Fruit fly (Drosophila melanogaster) whole organism, embryonic: ENCODE data around the gene CG10298.

Source experiments
- Aef1 ChIP-seq: fragments of 200-800 bp; sonication (Bioruptor generic); IDR thresholded peaks from 3 replicates; pipeline ENCODE4 v1.3.6; 2022; ENCODE audit warnings: missing biosample characterization, missing genetic modification characterization
- Antp ChIP-seq: fragments of 200-800 bp; sonication (Bioruptor generic); optimal IDR thresholded peaks from 3 replicates; lab custom pipeline; 2016; ENCODE audit warnings: missing biosample characterization, missing genetic modification characterization
- Awh ChIP-seq: fragments of 200-800 bp; sonication (Bioruptor generic); IDR thresholded peaks from 2 replicates; pipeline ENCODE4, ENCODE4 v1.3.6; 2022; ENCODE audit warnings: missing biosample characterization, missing genetic modification characterization
- CG10366 ChIP-seq: fragments of 200-800 bp; sonication (Bioruptor generic); IDR thresholded peaks from 2 replicates; pipeline ENCODE4 v1.3.6; 2022; ENCODE audit warnings: missing biosample characterization, missing genetic modification characterization
- CG11504 ChIP-seq: fragments of 200-800 bp; sonication (Bioruptor generic); optimal IDR thresholded peaks from 3 replicates; lab custom pipeline; 2019; ENCODE audit warnings: missing biosample characterization, mild to moderate bottlenecking, missing genetic modification characterization, moderate library complexity
- CG12391 ChIP-seq: fragments of 200-800 bp; sonication (Bioruptor generic); optimal IDR thresholded peaks from 3 replicates; lab custom pipeline; 2018; ENCODE audit warnings: missing biosample characterization, mild to moderate bottlenecking, missing genetic modification characterization, moderate library complexity
- CG15269 ChIP-seq: fragments of 200-800 bp; sonication (Bioruptor generic); optimal IDR thresholded peaks from 2 replicates; lab custom pipeline; 2018; ENCODE audit warnings: missing biosample characterization, mild to moderate bottlenecking, missing genetic modification characterization, moderate library complexity
- CG1603 ChIP-seq: fragments of 200-800 bp; sonication (Bioruptor generic); optimal IDR thresholded peaks from 2 replicates; lab custom pipeline; 2019; ENCODE audit warnings: missing biosample characterization, mild to moderate bottlenecking, missing genetic modification characterization, moderate library complexity
- CG16813 ChIP-seq: fragments of 200-800 bp; sonication (Bioruptor generic); IDR thresholded peaks from 3 replicates; pipeline ENCODE4 v1.3.6; 2022; ENCODE audit warnings: missing biosample characterization, missing genetic modification characterization; ENCODE audit not compliant: partially characterized antibody
- CG1792 ChIP-seq: fragments of 200-800 bp; sonication (Bioruptor generic); optimal IDR thresholded peaks from 2 replicates; lab custom pipeline; 2016; ENCODE audit warnings: missing biosample characterization, missing genetic modification characterization
- CG2202 ChIP-seq: fragments of 200-800 bp; sonication (Bioruptor generic); optimal IDR thresholded peaks from 2 replicates; lab custom pipeline; 2018; ENCODE audit warnings: missing biosample characterization, mild to moderate bottlenecking, missing genetic modification characterization
- CG2875 ChIP-seq: fragments of 200-800 bp; sonication (Bioruptor generic); optimal IDR thresholded peaks from 2 replicates; lab custom pipeline; 2017; ENCODE audit warnings: missing biosample characterization, mild to moderate bottlenecking, missing genetic modification characterization, missing genetic modification reagents
- CG30020 ChIP-seq: fragments of 200-800 bp; optimal IDR thresholded peaks from 2 replicates; lab custom pipeline; 2019; ENCODE audit warnings: missing biosample characterization, mild to moderate bottlenecking, missing genetic modification characterization, moderate library complexity
- CG42726 ChIP-seq: fragments of 200-800 bp; sonication (Bioruptor generic); IDR thresholded peaks from 2 replicates; pipeline ENCODE4 v1.3.6; 2022; ENCODE audit warnings: missing biosample characterization, missing genetic modification characterization; ENCODE audit not compliant: partially characterized antibody
- CG4820 ChIP-seq: fragments of 200-800 bp; sonication (Bioruptor generic); optimal IDR thresholded peaks from 3 replicates; lab custom pipeline; 2016; ENCODE audit warnings: missing biosample characterization, missing genetic modification characterization
- CG4854 ChIP-seq: fragments of 200-800 bp; sonication (Bioruptor generic); optimal IDR thresholded peaks from 2 replicates; lab custom pipeline; 2016; ENCODE audit warnings: missing biosample characterization, missing genetic modification characterization, inconsistent platforms
- CG5953 ChIP-seq: fragments of 200-800 bp; sonication (Bioruptor generic); IDR thresholded peaks from 2 replicates; pipeline ENCODE4 v1.3.6; 2022; ENCODE audit warnings: missing biosample characterization, missing genetic modification characterization
- CG6683 ChIP-seq: fragments of 200-800 bp; sonication (Bioruptor generic); optimal IDR thresholded peaks from 2 replicates; lab custom pipeline; 2017; ENCODE audit warnings: missing biosample characterization, mild to moderate bottlenecking, missing genetic modification characterization, missing genetic modification reagents
- CG6854 ChIP-seq: fragments of 200-800 bp; sonication (Bioruptor generic); optimal IDR thresholded peaks from 3 replicates; lab custom pipeline; 2017; ENCODE audit warnings: missing biosample characterization, mild to moderate bottlenecking, missing genetic modification characterization
- CG7372 ChIP-seq: fragments of 200-800 bp; sonication (Bioruptor generic); IDR thresholded peaks from 2 replicates; pipeline ENCODE4 v1.3.6; 2022; ENCODE audit warnings: missing biosample characterization, missing genetic modification characterization
- CG7839 ChIP-seq: fragments of 200-800 bp; sonication (Bioruptor generic); optimal IDR thresholded peaks from 3 replicates; lab custom pipeline; 2018; ENCODE audit warnings: missing biosample characterization, mild to moderate bottlenecking, missing genetic modification characterization, moderate library complexity
- CG8281 ChIP-seq: fragments of 200-800 bp; sonication (Bioruptor generic); optimal IDR thresholded peaks from 2 replicates; lab custom pipeline; 2018; ENCODE audit warnings: missing biosample characterization, mild to moderate bottlenecking, missing genetic modification characterization, moderate library complexity
- CG8765 ChIP-seq: fragments of 200-800 bp; sonication (Bioruptor generic); IDR thresholded peaks from 2 replicates; pipeline ENCODE4 v1.3.6; 2022; ENCODE audit warnings: missing biosample characterization, missing genetic modification characterization
- CG9817 ChIP-seq: fragments of 200-800 bp; sonication (Bioruptor generic); optimal IDR thresholded peaks from 2 replicates; lab custom pipeline; 2018; ENCODE audit warnings: missing biosample characterization, mild to moderate bottlenecking, missing genetic modification characterization, moderate library complexity
- Dip2 ChIP-seq: fragments of 200-800 bp; sonication (Bioruptor generic); IDR thresholded peaks from 2 replicates; pipeline ENCODE4 v1.3.6; 2022; ENCODE audit warnings: missing biosample characterization, missing genetic modification characterization
- Fer2 ChIP-seq: fragments of 200-800 bp; sonication (Bioruptor generic); optimal IDR thresholded peaks from 2 replicates; lab custom pipeline; 2018; ENCODE audit warnings: missing biosample characterization, mild to moderate bottlenecking, missing genetic modification characterization, moderate library complexity
- Hand ChIP-seq: fragments of 200-800 bp; sonication (Bioruptor generic); optimal IDR thresholded peaks from 2 replicates; lab custom pipeline; 2017; ENCODE audit warnings: mild to moderate bottlenecking, missing biosample characterization, missing genetic modification reagents, missing genetic modification characterization
- Hr78 ChIP-seq, 2 experiments: fragments of 200-800 bp in 1 of 2; fragments of >200 bp in 1 of 2; sonication (Bioruptor generic) in 1 of 2; optimal IDR thresholded peaks; 2 replicates each; lab custom pipeline; 2017 to 2019; ENCODE audit warnings: missing biosample characterization in 2 of 2, missing genetic modification characterization in 2 of 2, mild to moderate bottlenecking in 1 of 2, moderate library complexity in 1 of 2
- Max ChIP-seq: fragments of 200-800 bp; sonication (Bioruptor generic); optimal IDR thresholded peaks from 2 replicates; lab custom pipeline; 2016; ENCODE audit warnings: missing biosample characterization, mild to moderate bottlenecking, missing genetic modification characterization
- NC2α ChIP-seq: fragments of 200-800 bp; sonication (Bioruptor generic); optimal IDR thresholded peaks from 2 replicates; lab custom pipeline; 2016; ENCODE audit warnings: missing biosample characterization, missing genetic modification characterization
- Neu2 ChIP-seq: fragments of 200-800 bp; sonication (Bioruptor generic); optimal IDR thresholded peaks from 3 replicates; lab custom pipeline; 2016; ENCODE audit warnings: missing biosample characterization, missing genetic modification characterization, borderline replicate concordance
- Spps ChIP-seq: fragments of 200-800 bp; sonication (Bioruptor generic); optimal IDR thresholded peaks from 2 replicates; lab custom pipeline; 2018; ENCODE audit warnings: missing biosample characterization, mild to moderate bottlenecking, missing genetic modification characterization
- ase ChIP-seq: fragments of 200-800 bp; sonication (Bioruptor generic); IDR thresholded peaks from 3 replicates; pipeline ENCODE4 v1.3.6; 2022; ENCODE audit warnings: missing biosample characterization, missing genetic modification characterization
- az2 ChIP-seq: fragments of 200-800 bp; sonication (Bioruptor generic); optimal IDR thresholded peaks from 3 replicates; lab custom pipeline; 2016; ENCODE audit warnings: missing biosample characterization, missing genetic modification characterization
- bbx ChIP-seq: fragments of 200-800 bp; sonication (Bioruptor generic); IDR thresholded peaks from 2 replicates; pipeline ENCODE4 v1.3.6; 2022; ENCODE audit warnings: missing biosample characterization, missing genetic modification characterization; ENCODE audit not compliant: partially characterized antibody
- crc ChIP-seq: fragments of 200-800 bp; sonication (Bioruptor generic); optimal IDR thresholded peaks from 2 replicates; lab custom pipeline; 2016; ENCODE audit warnings: missing biosample characterization, missing genetic modification characterization
- fd96Cb ChIP-seq: fragments of 200-800 bp; sonication (Bioruptor generic); optimal IDR thresholded peaks from 2 replicates; lab custom pipeline; 2018; ENCODE audit warnings: missing biosample characterization, mild to moderate bottlenecking, missing genetic modification characterization, moderate library complexity
- gro ChIP-seq: fragments of 200-800 bp; sonication (Bioruptor generic); optimal IDR thresholded peaks from 2 replicates; lab custom pipeline; 2016; ENCODE audit warnings: missing biosample characterization, missing genetic modification characterization
- jigr1 ChIP-seq: fragments of 200-800 bp; sonication (Bioruptor generic); IDR thresholded peaks from 3 replicates; pipeline ENCODE4 v1.3.6; 2022; ENCODE audit warnings: missing biosample characterization, missing genetic modification characterization
- jing ChIP-seq: fragments of 200-800 bp; sonication (Bioruptor generic); optimal IDR thresholded peaks from 2 replicates; lab custom pipeline; 2018; ENCODE audit warnings: missing biosample characterization, mild to moderate bottlenecking, missing genetic modification characterization
- jumu ChIP-seq: fragments of 200-800 bp; sonication (Bioruptor generic); optimal IDR thresholded peaks from 3 replicates; lab custom pipeline; 2016; ENCODE audit warnings: missing biosample characterization, missing genetic modification characterization
- knrl ChIP-seq: fragments of 200-800 bp; sonication (Bioruptor generic); IDR thresholded peaks from 3 replicates; pipeline ENCODE4 v1.3.6; 2022; ENCODE audit warnings: missing biosample characterization, missing genetic modification characterization; ENCODE audit not compliant: partially characterized antibody
- lilli ChIP-seq: fragments of 200-800 bp; sonication (Bioruptor generic); optimal IDR thresholded peaks from 3 replicates; lab custom pipeline; 2016; ENCODE audit warnings: missing biosample characterization, missing genetic modification characterization
- pho ChIP-seq: fragments of 200-800 bp; sonication (Bioruptor generic); optimal IDR thresholded peaks from 2 replicates; lab custom pipeline; 2016; ENCODE audit warnings: missing biosample characterization, missing genetic modification characterization
- pros ChIP-seq: fragments of 200-800 bp; sonication (Bioruptor generic); optimal IDR thresholded peaks from 3 replicates; lab custom pipeline; 2019; ENCODE audit warnings: missing biosample characterization, mild to moderate bottlenecking, missing genetic modification characterization, moderate library complexity
- salm ChIP-seq: fragments of 200-800 bp; sonication (Bioruptor generic); optimal IDR thresholded peaks from 2 replicates; lab custom pipeline; 2018; ENCODE audit warnings: missing biosample characterization, mild to moderate bottlenecking, missing genetic modification characterization
- sim ChIP-seq: fragments of 200-800 bp; sonication (Bioruptor generic); IDR thresholded peaks from 2 replicates; pipeline ENCODE4 v1.3.6; 2022; ENCODE audit warnings: missing biosample characterization, missing genetic modification characterization
- sob ChIP-seq: fragments of 200-800 bp; sonication (Bioruptor generic); IDR thresholded peaks from 2 replicates; pipeline ENCODE4 v1.3.6; 2022; ENCODE audit warnings: missing biosample characterization, missing genetic modification characterization
- trem ChIP-seq: fragments of 200-800 bp; optimal IDR thresholded peaks from 3 replicates; lab custom pipeline; 2019; ENCODE audit warnings: missing biosample characterization, mild to moderate bottlenecking, missing genetic modification characterization, moderate library complexity

CG10298 gene

DNA sequence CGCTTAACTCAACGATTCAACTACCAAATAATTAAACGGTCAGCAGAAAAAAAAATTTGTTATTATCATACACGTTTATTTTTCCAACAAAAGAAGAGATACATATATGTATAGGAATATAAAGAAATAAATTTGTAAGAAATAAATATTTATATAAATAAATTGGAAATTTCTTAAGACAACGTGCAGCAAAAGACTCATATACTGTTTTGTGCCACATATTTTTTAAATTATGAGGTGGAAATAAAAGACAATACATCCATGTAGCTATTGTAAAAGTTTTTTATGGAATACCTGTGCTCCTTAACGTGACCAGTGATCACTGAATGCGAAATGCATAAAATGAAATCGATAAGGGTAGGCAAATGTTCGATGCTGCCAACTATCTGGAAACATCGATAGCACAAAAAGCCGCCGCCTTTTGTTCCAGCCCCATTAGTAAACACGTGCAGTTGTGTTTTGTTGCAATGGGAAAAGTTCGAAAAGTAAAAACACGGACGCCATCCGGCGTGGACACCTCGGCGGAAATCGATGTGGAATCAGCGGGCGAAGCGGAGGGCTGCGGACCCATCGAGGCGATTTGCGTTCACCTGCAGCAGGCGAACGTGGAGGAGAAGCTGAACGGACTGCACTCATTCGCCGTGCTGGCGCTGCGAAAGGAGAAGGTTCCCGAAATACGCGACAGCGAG, 25.9 kb downstream of the CG10298 start, which contains the start of gene CG10286 (continued):
- TF ChIP-seq CG7839 (tag; lab: Kevin White, UChicago) (peak; percentile 53), crc (no peak), CG2875 (GFP tag; lab: Kevin White, UChicago) (peak; percentile 1), az2 (no peak), ase (no peak; the same call in 2 of the 3 replicates), CG15269 (tag; lab: Kevin White, UChicago) (no peak), fd96Cb (peak; percentile 6), sim (GFP tag; lab: Robert Waterston, UW) (no peak), Fer2 (tag; lab: Kevin White, UChicago) (no peak), CG10366 (GFP tag; lab: Robert Waterston, UW) (peak; percentile 18; the same call in 1 of the 2 replicates), Dip2 (GFP tag; lab: Robert Waterston, UW) (no peak), bbx (GFP tag; lab: Robert Waterston, UW) (peak; percentile 87), jumu (GFP tag; lab: Kevin White, UChicago) (peak; percentile 24), CG8281 (tag; lab: Kevin White, UChicago) (no peak), Hr78 (GFP tag; optimal IDR thresholded peaks at IDR 0.05; lab: Kevin White, UChicago) (no peak), CG6854 (GFP tag; lab: Kevin White, UChicago) (no peak), Max (GFP tag; lab: Kevin White, UChicago) (peak; percentile 91), CG11504 (tag; lab: Kevin White, UChicago) (no peak), CG16813 (GFP tag; lab: Robert Waterston, UW) (peak; percentile 70), Awh (GFP tag; lab: Robert Waterston, UW) (no peak), Neu2 (GFP tag; lab: Kevin White, UChicago) (no peak), pros (GFP tag; lab: Kevin White, UChicago) (no peak), CG7372 (GFP tag; lab: Robert Waterston, UW) (no peak), Hand (GFP tag; lab: Kevin White, UChicago) (no peak), pho (no peak), Aef1 (GFP tag; lab: Robert Waterston, UW) (no peak), CG8765 (GFP tag; lab: Robert Waterston, UW) (no peak), CG9817 (peak; percentile 22), CG6683 (GFP tag; lab: Kevin White, UChicago) (no peak), CG5953 (GFP tag; lab: Robert Waterston, UW) (no peak), Spps (peak; percentile 29), CG1792 (GFP tag; lab: Kevin White, UChicago) (no peak), knrl (peak; percentile 72), CG4854 (GFP tag; lab: Kevin White, UChicago) (no peak), CG2202 (tag; lab: Kevin White, UChicago) (no peak), CG30020 (tag; lab: Kevin White, UChicago) (peak; percentile 12), CG4820 (no peak), Antp (GFP tag; lab: Kevin White, UChicago) (peak; percentile 2), gro (GFP tag; lab: Kevin White, UChicago) (no peak), jigr1 (GFP tag; lab: Robert Waterston, UW) (no peak), jing (GFP tag; lab: Kevin White, UChicago) (no peak), lilli (GFP tag; lab: Kevin White, UChicago) (peak; percentile 2), CG42726 (GFP tag; lab: Robert Waterston, UW) (peak; percentile 65), NC2α (no peak), CG12391 (peak; percentile 71), trem (tag; lab: Kevin White, UChicago) (peak; percentile 87), CG1603 (tag; lab: Kevin White, UChicago) (peak; percentile 61), sob (peak; percentile 67), salm (peak; percentile 23)
